Worm (Caenorhabditis elegans) whole organism, L4 larva: Measurements from ENCODE around the gene tes-1.
A peak's percentile ranks its signal among the peaks of the same experiment; 100 is the strongest.

Experiments
- D1046.2 ChIP-seq: fragments of 200-800 bp; sonication (Bioruptor generic); IDR thresholded peaks from 2 replicates; pipeline ENCODE4 v1.3.6; 2022; ENCODE audit warnings: missing genetic modification characterization, missing compliant biosample characterization
- F44E2.7 ChIP-seq: fragments of 200-800 bp; sonication (Bioruptor generic); IDR thresholded peaks from 2 replicates; pipeline ENCODE4 v2.1.2; 2022; ENCODE audit warnings: missing genetic modification characterization, missing compliant biosample characterization
- T20F7.1 ChIP-seq: fragments of 200-800 bp; sonication (Bioruptor generic); optimal IDR thresholded peaks from 2 replicates; lab custom pipeline; 2018; ENCODE audit warnings: mild to moderate bottlenecking, missing genetic modification characterization, missing compliant biosample characterization
- Y48G9A.11 ChIP-seq: fragments of 200-800 bp; sonication (Bioruptor generic); IDR thresholded peaks from 2 replicates; pipeline ENCODE4 v1.3.6; 2022; ENCODE audit warnings: missing genetic modification reagents, missing genetic modification characterization, missing compliant biosample characterization
- ZK546.5 ChIP-seq, 2 experiments: sonication (generic microtip); optimal IDR thresholded peaks; 2 replicates each; lab custom pipeline; 2017; ENCODE audit warnings: missing biosample characterization in 2 of 2, missing genetic modification characterization in 2 of 2
- aha-1 ChIP-seq: fragments of 150-350 bp; peaks from one replicate; lab custom pipeline; 2014; ENCODE audit warnings: missing biosample characterization, missing genetic modification characterization
- aly-2 ChIP-seq: sonication (generic microtip); optimal IDR thresholded peaks from 2 replicates; lab custom pipeline; 2018; ENCODE audit warnings: missing biosample characterization, missing genetic modification characterization
- ceh-44 ChIP-seq: fragments of 200-800 bp; sonication (Bioruptor generic); IDR thresholded peaks from 2 replicates; pipeline ENCODE4 v1.3.6; 2022; ENCODE audit warnings: missing genetic modification reagents, missing genetic modification characterization, missing compliant biosample characterization
- ceh-62 ChIP-seq: sonication (generic microtip); optimal IDR thresholded peaks from 2 replicates; lab custom pipeline; 2017; ENCODE audit warnings: missing biosample characterization, missing genetic modification characterization
- ceh-82 ChIP-seq: sonication (generic microtip); optimal IDR thresholded peaks from 2 replicates; lab custom pipeline; 2017; ENCODE audit warnings: missing biosample characterization, missing genetic modification characterization
- cey-2 ChIP-seq: sonication (generic microtip); optimal IDR thresholded peaks from 3 replicates; lab custom pipeline; 2017; ENCODE audit warnings: missing genetic modification characterization, mild to moderate bottlenecking, missing compliant biosample characterization, antibody characterized with exemption, borderline replicate concordance; ENCODE audit not compliant: insufficient read depth
- daf-12 ChIP-seq: fragments of 150-350 bp; optimal IDR thresholded peaks from 2 replicates; lab custom pipeline; 2014; ENCODE audit warnings: missing biosample characterization, missing genetic modification reagents, missing genetic modification characterization
- dmd-8 ChIP-seq: fragments of 200-800 bp; sonication (Bioruptor generic); IDR thresholded peaks from 2 replicates; pipeline ENCODE4 v1.3.6; 2022; ENCODE audit warnings: missing genetic modification characterization, missing compliant biosample characterization
- dve-1 ChIP-seq: sonication (generic microtip); optimal IDR thresholded peaks from 2 replicates; lab custom pipeline; 2017; ENCODE audit warnings: antibody characterized with exemption, mild to moderate bottlenecking, missing genetic modification characterization, missing compliant biosample characterization; ENCODE audit not compliant: insufficient read depth
- egl-27 ChIP-seq: sonication (generic microtip); optimal IDR thresholded peaks from 3 replicates; lab custom pipeline; 2017; ENCODE audit warnings: missing biosample characterization, missing genetic modification reagents, missing genetic modification characterization
- egl-43 ChIP-seq: fragments of 200-800 bp; sonication (Bioruptor generic); IDR thresholded peaks from 2 replicates; pipeline ENCODE4 v1.3.6; 2022; ENCODE audit warnings: missing genetic modification reagents, missing genetic modification characterization, missing compliant biosample characterization
- fos-1 ChIP-seq: fragments of 150-350 bp; optimal IDR thresholded peaks from 2 replicates; lab custom pipeline; 2014; ENCODE audit warnings: missing biosample characterization, missing genetic modification characterization
- gei-8 ChIP-seq: fragments of 200-800 bp; sonication (Bioruptor generic); optimal IDR thresholded peaks from 2 replicates; lab custom pipeline; 2018; ENCODE audit warnings: mild to moderate bottlenecking, missing genetic modification characterization, missing compliant biosample characterization
- hif-1 ChIP-seq, 2 experiments: sonication (generic microtip); optimal IDR thresholded peaks; 2 replicates each; lab custom pipeline; 2016 to 2017; ENCODE audit warnings: missing compliant biosample characterization in 2 of 2, missing genetic modification characterization in 2 of 2, missing genetic modification reagents in 2 of 2, missing genotype in 2 of 2, mild to moderate bottlenecking in 1 of 2
- hlh-11 ChIP-seq: fragments of 200-800 bp; sonication (Bioruptor generic); optimal IDR thresholded peaks from 2 replicates; lab custom pipeline; 2018; ENCODE audit warnings: mild to moderate bottlenecking, missing genetic modification characterization, missing compliant biosample characterization
- lin-38 ChIP-seq: fragments of 200-800 bp; sonication (Bioruptor generic); IDR thresholded peaks from 2 replicates; pipeline ENCODE4 v1.3.6; 2022; ENCODE audit warnings: missing genetic modification reagents, missing genetic modification characterization, missing compliant biosample characterization
- lin-39 ChIP-seq: fragments of 150-350 bp; optimal IDR thresholded peaks from 2 replicates; lab custom pipeline; 2014; ENCODE audit warnings: missing biosample characterization, missing genetic modification reagents, missing genetic modification characterization
- lir-3 ChIP-seq: sonication (generic microtip); optimal IDR thresholded peaks from 2 replicates; lab custom pipeline; 2016; ENCODE audit warnings: mild to moderate bottlenecking, missing genetic modification characterization, missing compliant biosample characterization
- madf-5 ChIP-seq, 2 experiments: fragments of 200-800 bp; sonication (Bioruptor generic); IDR thresholded peaks; 2 replicates each; pipeline ENCODE4 v1.3.6; 2022; ENCODE audit warnings: missing compliant biosample characterization in 2 of 2, missing genetic modification characterization in 2 of 2
- mdt-29 ChIP-seq: fragments of 200-800 bp; sonication (Bioruptor generic); IDR thresholded peaks from 2 replicates; pipeline ENCODE4 v1.3.6; 2022; ENCODE audit warnings: missing genetic modification reagents, missing genetic modification characterization, missing compliant biosample characterization
- mep-1 ChIP-seq: fragments of 150-350 bp; sonication (generic microtip); optimal IDR thresholded peaks from 3 replicates; lab custom pipeline; 2014; ENCODE audit warnings: missing biosample characterization, missing genetic modification characterization
- mxl-2 ChIP-seq: fragments of 200-800 bp; sonication (Bioruptor generic); conservative IDR thresholded peaks from 2 replicates; pipeline ENCODE4 v1.3.6; 2022; ENCODE audit warnings: missing genetic modification reagents, missing genetic modification characterization, missing compliant biosample characterization
- nhr-10 ChIP-seq: fragments of 150-350 bp; optimal IDR thresholded peaks from 2 replicates; lab custom pipeline; 2014; ENCODE audit warnings: missing biosample characterization, missing genetic modification characterization
- nhr-11 ChIP-seq: fragments of 150-350 bp; optimal IDR thresholded peaks from 2 replicates; lab custom pipeline; 2014; ENCODE audit warnings: missing biosample characterization, missing genetic modification characterization
- nhr-111 ChIP-seq: fragments of 200-800 bp; sonication (Bioruptor generic); optimal IDR thresholded peaks from 2 replicates; lab custom pipeline; 2018; ENCODE audit warnings: mild to moderate bottlenecking, missing genetic modification characterization, missing compliant biosample characterization
- nhr-237 ChIP-seq: sonication (generic microtip); optimal IDR thresholded peaks from 2 replicates; lab custom pipeline; 2017; ENCODE audit warnings: missing biosample characterization, missing genetic modification characterization
- nhr-28 ChIP-seq: fragments of 150-350 bp; optimal IDR thresholded peaks from 2 replicates; lab custom pipeline; 2014; ENCODE audit warnings: missing biosample characterization, missing genetic modification characterization
- nhr-48 ChIP-seq: sonication (generic microtip); optimal IDR thresholded peaks from 2 replicates; lab custom pipeline; 2016; ENCODE audit warnings: mild to moderate bottlenecking, missing genetic modification characterization, missing compliant biosample characterization
- pha-4 ChIP-seq, 2 experiments: fragments of 150-350 bp in 1 of 2; fragments of 200-800 bp in 1 of 2; sonication (Bioruptor generic) in 1 of 2; IDR thresholded peaks in 1 of 2; optimal IDR thresholded peaks in 1 of 2; 2 replicates each; pipeline versions ENCODE4 v1.3.6 to Lab custom; 2014 to 2022; ENCODE audit warnings: missing genetic modification characterization in 2 of 2, missing genetic modification reagents in 2 of 2, missing biosample characterization in 1 of 2, missing compliant biosample characterization in 1 of 2
- pqm-1 ChIP-seq: sonication (generic microtip); optimal IDR thresholded peaks from 2 replicates; lab custom pipeline; 2017; ENCODE audit warnings: missing biosample characterization, missing genetic modification characterization
- saeg-2 ChIP-seq: fragments of 200-800 bp; sonication (Bioruptor generic); IDR thresholded peaks from 2 replicates; pipeline ENCODE4 v1.3.6; 2022; ENCODE audit warnings: missing genetic modification reagents, missing genetic modification characterization, missing compliant biosample characterization
- set-16 ChIP-seq: fragments of 200-800 bp; sonication (Bioruptor generic); IDR thresholded peaks from 2 replicates; pipeline ENCODE4 v1.3.6; 2022; ENCODE audit warnings: missing genetic modification reagents, missing genetic modification characterization, missing compliant biosample characterization
- skn-1 ChIP-seq: fragments of 150-350 bp; optimal IDR thresholded peaks from 2 replicates; lab custom pipeline; 2014; ENCODE audit warnings: missing biosample characterization, missing genetic modification characterization
- spr-1 ChIP-seq: sonication (generic microtip); optimal IDR thresholded peaks from 2 replicates; lab custom pipeline; 2016; ENCODE audit warnings: mild to moderate bottlenecking, missing genetic modification characterization, missing compliant biosample characterization
- tag-97 ChIP-seq: fragments of 200-800 bp; sonication (Bioruptor generic); IDR thresholded peaks from 2 replicates; pipeline ENCODE4 v1.3.6; 2022; ENCODE audit warnings: missing genetic modification characterization, missing compliant biosample characterization
- tra-1 ChIP-seq: fragments of 200-800 bp; sonication (Bioruptor generic); IDR thresholded peaks from 2 replicates; pipeline ENCODE4 v1.3.6; 2022; ENCODE audit warnings: missing genetic modification reagents, missing genetic modification characterization, missing compliant biosample characterization
- unc-39 ChIP-seq: sonication (generic microtip); optimal IDR thresholded peaks from 2 replicates; lab custom pipeline; 2017; ENCODE audit warnings: missing biosample characterization, missing genetic modification characterization
- zfp-2 ChIP-seq: sonication (generic microtip); optimal IDR thresholded peaks from 2 replicates; lab custom pipeline; 2016; ENCODE audit warnings: mild to moderate bottlenecking, missing genetic modification characterization, missing compliant biosample characterization
- zfp-3 ChIP-seq: fragments of 200-800 bp; sonication (Bioruptor generic); conservative IDR thresholded peaks from 2 replicates; pipeline ENCODE4 v1.3.6; 2022; ENCODE audit warnings: missing genetic modification reagents, missing genetic modification characterization, missing compliant biosample characterization
- ztf-7 ChIP-seq: fragments of 150-350 bp; optimal IDR thresholded peaks from 2 replicates; lab custom pipeline; 2014; ENCODE audit warnings: missing biosample characterization, missing genetic modification characterization

The tes-1 gene

DNA sequence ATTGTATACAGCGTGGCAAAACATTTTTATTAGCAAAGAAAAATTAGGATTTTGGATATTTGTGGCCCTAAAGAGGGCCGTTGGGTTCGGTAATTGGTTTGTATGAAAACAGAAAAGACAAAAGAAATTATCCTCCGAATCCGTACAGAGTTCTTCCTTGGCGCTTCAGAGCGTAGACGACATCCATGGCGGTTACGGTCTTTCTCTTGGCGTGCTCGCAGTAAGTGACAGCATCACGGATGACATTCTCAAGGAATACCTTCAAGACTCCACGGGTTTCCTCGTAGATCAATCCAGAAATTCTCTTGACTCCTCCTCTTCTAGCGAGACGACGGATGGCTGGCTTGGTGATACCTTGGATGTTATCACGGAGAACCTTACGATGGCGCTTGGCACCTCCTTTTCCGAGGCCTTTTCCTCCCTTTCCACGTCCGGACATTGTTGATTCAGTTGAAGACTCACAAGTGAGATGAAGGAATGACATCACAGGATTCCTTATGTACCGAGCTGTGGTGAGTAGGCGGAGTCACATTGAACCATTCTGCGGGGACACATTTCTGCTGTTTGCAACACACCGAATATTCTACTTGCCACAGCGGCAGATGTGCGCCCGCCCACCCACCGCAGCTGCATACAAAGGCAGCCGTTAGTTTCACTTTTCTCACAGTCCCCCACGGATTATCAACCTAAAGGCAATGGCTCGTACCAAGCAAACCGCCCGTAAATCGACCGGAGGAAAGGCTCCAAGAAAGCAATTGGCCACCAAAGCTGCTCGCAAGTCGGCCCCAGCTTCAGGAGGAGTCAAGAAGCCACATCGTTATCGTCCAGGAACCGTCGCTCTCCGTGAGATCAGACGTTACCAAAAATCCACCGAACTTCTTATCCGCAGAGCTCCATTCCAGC, 36.6 kb upstream of the tes-1 start, which contains the start of the genes his-60 and his-59 (continued):
- TF ChIP-seq ceh-44 (GFP tag; lab: Robert Waterston, UW): no peak

DNA sequence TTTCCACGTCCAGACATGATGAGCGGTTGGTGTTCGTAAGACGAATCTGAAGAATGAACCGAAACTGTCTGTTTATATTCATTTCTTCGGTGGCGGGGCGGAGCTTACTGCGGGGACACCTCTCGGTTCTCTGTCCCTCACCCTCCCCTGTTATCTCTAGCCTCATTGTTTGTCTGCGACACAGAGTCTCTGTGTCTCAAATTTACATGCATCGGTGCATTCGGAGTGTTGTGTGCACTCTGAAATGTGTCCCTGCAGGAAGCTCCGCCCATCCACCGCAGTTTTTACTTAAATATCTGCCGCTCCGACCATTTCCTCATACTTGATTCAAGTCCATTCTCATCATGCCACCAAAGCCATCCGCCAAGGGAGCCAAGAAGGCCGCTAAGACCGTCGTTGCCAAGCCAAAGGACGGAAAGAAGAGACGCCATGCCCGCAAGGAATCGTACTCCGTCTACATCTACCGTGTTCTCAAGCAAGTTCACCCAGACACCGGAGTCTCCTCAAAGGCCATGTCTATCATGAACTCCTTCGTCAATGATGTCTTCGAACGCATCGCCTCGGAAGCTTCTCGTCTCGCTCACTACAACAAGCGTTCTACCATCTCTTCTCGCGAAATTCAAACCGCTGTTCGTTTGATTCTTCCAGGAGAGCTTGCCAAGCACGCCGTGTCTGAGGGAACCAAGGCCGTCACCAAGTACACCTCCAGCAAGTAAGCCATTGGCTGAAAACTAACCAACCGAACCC, 35.1 kb upstream of the tes-1 start, which contains the start of the genes his-61 and his-62:
Gene his-61, minus strand, starts transcription at position 17 of the 747 bp plus-strand sequence.
Gene his-62, plus strand, starts transcription at position 345 of the 747 bp plus-strand sequence.
- peak; percentile 18 for TF ChIP-seq nhr-28 (tag; lab: Kevin White, UChicago)
- no peak for TF ChIP-seq zfp-2 (tag; lab: Kevin White, UChicago)
- peak; percentile 61 for TF ChIP-seq egl-43 (GFP tag; lab: Robert Waterston, UW)
- TF ChIP-seq T20F7.1 (GFP tag; lab: Kevin White, UChicago): peak; percentile 67
- no peak for TF ChIP-seq gei-8 (GFP tag; lab: Kevin White, UChicago)
- no peak for TF ChIP-seq lir-3 (tag; lab: Kevin White, UChicago)
- no peak for TF ChIP-seq mxl-2 (GFP tag; lab: Robert Waterston, UW)
- TF ChIP-seq dve-1 (tag; lab: Kevin White, UChicago): peak; percentile 98
- TF ChIP-seq tag-97 (GFP tag; lab: Robert Waterston, UW): no peak
- no peak for TF ChIP-seq daf-12 (tag; lab: Kevin White, UChicago)
- TF ChIP-seq nhr-11 (tag; lab: Kevin White, UChicago): no peak
- no peak for TF ChIP-seq skn-1 (tag; lab: Kevin White, UChicago)
- peak; percentile 76 for TF ChIP-seq lin-38 (GFP tag; lab: Robert Waterston, UW)
- peak; percentile 97 for TF ChIP-seq nhr-48
- TF ChIP-seq saeg-2 (GFP tag; lab: Robert Waterston, UW): 0 out of 2 replicates have a peak, but pooled peaks have one; percentile 46
- TF ChIP-seq cey-2: no peak
- peak; percentile 30 for TF ChIP-seq pqm-1 (tag; lab: Kevin White, UChicago)
- no peak for TF ChIP-seq lin-39 (tag; lab: Kevin White, UChicago)
- no peak for TF ChIP-seq madf-5 (GFP tag; IDR thresholded peaks at IDR 0.05; lab: Robert Waterston, UW)
- TF ChIP-seq unc-39 (tag; lab: Kevin White, UChicago): no peak
- TF ChIP-seq D1046.2 (GFP tag; lab: Robert Waterston, UW): 0 out of 2 replicates have a peak, but pooled peaks have one; percentile 40
- no peak; the same call in 1 of the 2 replicates for TF ChIP-seq F44E2.7 (GFP tag; lab: Robert Waterston, UW)
- peak; percentile 66; the same call in 1 of the 2 replicates for TF ChIP-seq pha-4 (GFP tag; IDR thresholded peaks at IDR 0.05; lab: Robert Waterston, UW)
- TF ChIP-seq pha-4 (tag; optimal IDR thresholded peaks at IDR 0.05; lab: Kevin White, UChicago): no peak
- TF ChIP-seq spr-1 (tag; lab: Kevin White, UChicago): no peak
- no peak for TF ChIP-seq mdt-29 (GFP tag; lab: Robert Waterston, UW)
- no peak for TF ChIP-seq Y48G9A.11
- TF ChIP-seq aha-1 (tag; lab: Kevin White, UChicago): peak; percentile 82
- TF ChIP-seq set-16 (GFP tag; lab: Robert Waterston, UW): peak; percentile 27; the same call in 1 of the 2 replicates
- no peak for TF ChIP-seq ztf-7
- no peak for TF ChIP-seq nhr-237
- TF ChIP-seq egl-27 (tag; lab: Kevin White, UChicago): no peak
- no peak for TF ChIP-seq aly-2 (tag; lab: Kevin White, UChicago)
- TF ChIP-seq hif-1 (tag; optimal IDR thresholded peaks at IDR 0.05; lab: Kevin White, UChicago): peak in 1 of 2 experiments; percentile 22
- no peak for TF ChIP-seq nhr-111 (GFP tag; lab: Kevin White, UChicago)
- TF ChIP-seq tra-1 (GFP tag; lab: Robert Waterston, UW): 0 out of 2 replicates have a peak, but pooled peaks have one; percentile 43
- TF ChIP-seq mep-1 (tag; lab: Kevin White, UChicago): peak; percentile 90
- no peak for TF ChIP-seq ceh-44 (GFP tag; lab: Robert Waterston, UW)
- TF ChIP-seq dmd-8: peak; percentile 68; the same call in 1 of the 2 replicates
- TF ChIP-seq fos-1: no peak
- TF ChIP-seq hlh-11 (tag; lab: Kevin White, UChicago): peak; percentile 91
- no peak for TF ChIP-seq ceh-62 (tag; lab: Kevin White, UChicago)
- TF ChIP-seq zfp-3 (GFP tag; lab: Robert Waterston, UW): no peak
- peak; percentile 6 for TF ChIP-seq nhr-10
- no peak for TF ChIP-seq ceh-82 (tag; lab: Kevin White, UChicago)
- no peak for TF ChIP-seq ZK546.5 (tag; optimal IDR thresholded peaks at IDR 0.05; lab: Kevin White, UChicago)
